Worm (Caenorhabditis elegans): ENCODE results near the gene C08B6.8.

- TF ChIP-seq lin-35 (GFP tag; optimal IDR thresholded peaks at IDR 0.05) (no peak), ama-1 (optimal IDR thresholded peaks at IDR 0.05) (no peak), ama-1 (GFP tag; optimal IDR thresholded peaks at IDR 0.05) (no peak), sptf-2 (GFP tag; optimal IDR thresholded peaks at IDR 0.05) (no peak), F10E7.11 (tag; optimal IDR thresholded peaks at IDR 0.05) (no peak), ztf-25 (GFP tag; IDR thresholded peaks at IDR 0.05) (no peak), F49E8.2 (tag; optimal IDR thresholded peaks at IDR 0.05; ENCODE audit: insufficient read depth) (no peak), cebp-1 (GFP tag; IDR thresholded peaks at IDR 0.05) (no peak), cebp-1 (tag; optimal IDR thresholded peaks at IDR 0.05) (no peak), Y95B8A.8 (GFP tag; IDR thresholded peaks at IDR 0.05) (no peak), nhr-179 (tag; optimal IDR thresholded peaks at IDR 0.05) (no peak), pha-4 (tag; optimal IDR thresholded peaks at IDR 0.05) (no peak), efl-1 (GFP tag; optimal IDR thresholded peaks at IDR 0.05) (no peak), ccch-3 (GFP tag; optimal IDR thresholded peaks at IDR 0.05) (no peak), nfyb-1 (GFP tag; IDR thresholded peaks at IDR 0.05) (no peak), attf-6 (GFP tag; IDR thresholded peaks at IDR 0.05) (no peak)
These were observed 51.3 kb downstream of the C08B6.8 start, which contains the start of gene ZK856.18 for ce11 chrV:10185719-10186118.

Data from whole organism, young adult.